Worm (Caenorhabditis elegans) whole organism, mixed stage, embryonic: ENCODE data around the gene daf-9.

Source experiments
- ham-2 ChIP-seq: fragments of 200-800 bp; sonication (Bioruptor generic); optimal IDR thresholded peaks from 2 replicates; lab custom pipeline; 2018; ENCODE audit warnings: mild to moderate bottlenecking, missing genetic modification characterization, missing compliant biosample characterization
- lin-13 ChIP-seq: fragments of 150-350 bp; optimal IDR thresholded peaks from 2 replicates; lab custom pipeline; 2014; ENCODE audit warnings: missing biosample characterization, missing genetic modification characterization
- lsy-2 ChIP-seq: fragments of 150-350 bp; optimal IDR thresholded peaks from 2 replicates; lab custom pipeline; 2014; ENCODE audit warnings: missing biosample characterization, missing genetic modification characterization
- ztf-11 ChIP-seq: fragments of 150-350 bp; optimal IDR thresholded peaks from 2 replicates; lab custom pipeline; 2014; ENCODE audit warnings: missing biosample characterization, missing genetic modification characterization

DNA sequence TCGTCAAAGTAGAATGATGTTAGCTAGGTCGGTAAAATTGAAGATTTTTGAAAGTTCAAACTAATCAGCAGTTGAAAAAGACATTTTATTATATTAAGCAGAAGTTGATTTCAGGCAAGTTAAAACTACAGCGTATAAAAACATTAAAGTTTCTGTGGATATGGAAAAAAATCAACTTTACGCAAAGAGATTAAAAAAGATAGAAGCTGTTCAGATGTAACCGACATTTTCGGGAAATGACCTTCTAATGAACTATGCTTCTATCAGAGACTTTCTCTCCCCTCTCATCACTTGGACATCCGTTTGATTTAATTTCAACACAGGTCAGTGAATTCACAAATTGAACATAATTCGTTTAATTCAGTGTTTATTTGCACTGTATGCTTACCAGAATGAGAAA lies 16.4 kb upstream of the daf-9 start, which contains the start of gene T13C5.7:
- TF ChIP-seq ham-2 (GFP tag; lab: Kevin White, UChicago) (no peak), ztf-11 (tag; lab: Kevin White, UChicago) (no peak), lsy-2 (tag; lab: Kevin White, UChicago) (no peak), lin-13 (tag; lab: Kevin White, UChicago) (no peak)
